Fruit fly (Drosophila melanogaster) S2 (cell line): ENCODE measurements around the gene ttm50.

Experiments used
- CG8478 ChIP-seq: fragments of >200 bp; optimal IDR thresholded peaks from 2 replicates; lab custom pipeline; 2018
- CTCF ChIP-seq, 2 experiments: fragments of >200 bp; optimal IDR thresholded peaks; 2 replicates each; lab custom pipeline; 2018

- TF ChIP-seq CG8478 (lab: Kevin White, UChicago) (no peak), CTCF (optimal IDR thresholded peaks at IDR 0.05; lab: Kevin White, UChicago) (no peak)
These were observed 29.2 kb upstream of the ttm50 start for dm6 chrX:2761198-2761597.
